Fruit fly (Drosophila melanogaster): ENCODE data around the gene CG17672.

Gene CG17672

DNA sequence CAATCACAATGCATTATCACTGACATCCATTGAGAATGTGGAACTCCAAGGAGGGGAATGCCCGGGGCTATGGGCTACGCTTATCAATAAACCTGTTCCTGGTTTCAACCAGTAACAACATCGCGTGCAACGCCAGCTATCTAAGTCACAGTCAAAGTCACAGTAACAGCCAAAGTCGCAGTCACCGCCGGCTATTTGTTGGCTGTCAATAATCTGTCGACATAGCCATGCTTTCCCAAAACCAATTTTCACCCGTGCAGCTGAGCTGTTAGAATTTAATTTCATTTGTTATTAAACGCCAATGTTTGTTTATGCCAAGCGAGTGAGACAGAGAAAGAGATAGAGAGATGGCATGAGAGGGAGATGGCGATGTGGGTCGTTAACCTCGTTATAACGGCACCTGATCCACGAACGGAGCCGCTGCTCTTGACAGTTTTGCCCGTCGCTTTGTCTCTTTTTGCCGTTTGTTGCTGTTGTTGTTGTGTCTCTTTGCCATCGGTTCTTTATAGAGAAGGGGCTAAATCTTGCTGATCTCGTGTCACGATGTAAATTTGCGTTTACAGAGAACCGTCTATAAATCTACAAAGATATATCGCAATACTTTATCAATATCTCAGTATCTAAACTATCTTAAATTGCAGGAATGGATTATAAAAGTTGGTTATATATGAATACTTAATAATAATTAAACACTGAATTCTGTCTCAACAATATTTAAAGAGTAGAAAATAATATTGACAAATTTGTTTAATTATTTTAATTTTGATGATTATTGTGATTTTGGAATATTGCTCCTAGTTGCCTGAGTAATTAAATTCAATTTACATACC is 3.5 kb downstream of the CG17672 start (continued):
- TF ChIP-seq CG7357 (GFP tag; IDR thresholded peaks at IDR 0.05), result no peak
- no peak for TF ChIP-seq CG16815 (GFP tag; optimal IDR thresholded peaks at IDR 0.05)
- no peak for TF ChIP-seq Ravus (GFP tag; IDR thresholded peaks at IDR 0.05)
- no peak for TF ChIP-seq Hmx (GFP tag; optimal IDR thresholded peaks at IDR 0.05)
- TF ChIP-seq Sry-β (GFP tag; optimal IDR thresholded peaks at IDR 0.05), result peak; percentile 20
- no peak for TF ChIP-seq cato (GFP tag; optimal IDR thresholded peaks at IDR 0.05; ENCODE audit: borderline replicate concordance)
- no peak for TF ChIP-seq bowl (GFP tag; IDR thresholded peaks at IDR 0.05)
- no peak for TF ChIP-seq Nf-YA (GFP tag; IDR thresholded peaks at IDR 0.05)
- TF ChIP-seq NC2α (GFP tag; optimal IDR thresholded peaks at IDR 0.05), result no peak
- TF ChIP-seq hkb (optimal IDR thresholded peaks at IDR 0.05), result no peak
- no peak for TF ChIP-seq hkb (GFP tag; IDR thresholded peaks at IDR 0.05)
- no peak for TF ChIP-seq CG11695 (GFP tag; IDR thresholded peaks at IDR 0.05)
- TF ChIP-seq Dip3 (GFP tag; optimal IDR thresholded peaks at IDR 0.05), result no peak
- TF ChIP-seq CG7928 (GFP tag; optimal IDR thresholded peaks at IDR 0.05), result no peak
- TF ChIP-seq lab (GFP tag; optimal IDR thresholded peaks at IDR 0.05), result no peak
- TF ChIP-seq CG13424 (tag; optimal IDR thresholded peaks at IDR 0.05), result peak; percentile 10
- no peak for TF ChIP-seq CG11696 (GFP tag; IDR thresholded peaks at IDR 0.05)
- no peak for TF ChIP-seq Trl (optimal IDR thresholded peaks at IDR 0.05)
- no peak for TF ChIP-seq Trl (GFP tag; optimal IDR thresholded peaks at IDR 0.05)
- no peak for TF ChIP-seq Stat92E (GFP tag; optimal IDR thresholded peaks at IDR 0.05)
- TF ChIP-seq CG8089 (GFP tag; optimal IDR thresholded peaks at IDR 0.05), result no peak
- TF ChIP-seq eve (GFP tag; optimal IDR thresholded peaks at IDR 0.05), result no peak
- peak in 1 of 3 experiments; percentile 75 for TF ChIP-seq lola (GFP tag; optimal IDR thresholded peaks at IDR 0.05)
- no peak for TF ChIP-seq zfh2 (GFP tag; optimal IDR thresholded peaks at IDR 0.05)
- TF ChIP-seq CG12071 (GFP tag; optimal IDR thresholded peaks at IDR 0.05), result no peak
- TF ChIP-seq CG10959 (GFP tag; IDR thresholded peaks at IDR 0.05), result no peak
- TF ChIP-seq CG13123 (GFP tag; optimal IDR thresholded peaks at IDR 0.05), result no peak
- no peak for TF ChIP-seq disco-r (GFP tag; optimal IDR thresholded peaks at IDR 0.05)
- peak; percentile 27 for TF ChIP-seq CG13775 (GFP tag; optimal IDR thresholded peaks at IDR 0.05)
- TF ChIP-seq CG15073 (GFP tag; optimal IDR thresholded peaks at IDR 0.05), result no peak
- TF ChIP-seq ap (GFP tag; IDR thresholded peaks at IDR 0.05), result no peak
- TF ChIP-seq CG12299 (tag; optimal IDR thresholded peaks at IDR 0.05), result no peak
- TF ChIP-seq CG17912 (GFP tag; optimal IDR thresholded peaks at IDR 0.05), result no peak
- TF ChIP-seq CG33557 (GFP tag; optimal IDR thresholded peaks at IDR 0.05), result peak; percentile 5
- no peak for TF ChIP-seq Bdp1 (GFP tag; optimal IDR thresholded peaks at IDR 0.05)
- no peak for TF ChIP-seq CG31388 (GFP tag; optimal IDR thresholded peaks at IDR 0.05)
- TF ChIP-seq MTF-1 (GFP tag; optimal IDR thresholded peaks at IDR 0.05; ENCODE audit: borderline replicate concordance), result no peak
- TF ChIP-seq CG4820 (GFP tag; optimal IDR thresholded peaks at IDR 0.05), result peak; percentile 13
- no peak for TF ChIP-seq CG6689 (GFP tag; IDR thresholded peaks at IDR 0.05)
- TF ChIP-seq CG14667 (GFP tag; IDR thresholded peaks at IDR 0.05), result no peak
- TF ChIP-seq CG10979 (tag; optimal IDR thresholded peaks at IDR 0.05), result peak; percentile 54
- no peak for TF ChIP-seq CG31224 (GFP tag; IDR thresholded peaks at IDR 0.05)
- TF ChIP-seq ato (GFP tag; IDR thresholded peaks at IDR 0.05; ENCODE audit: partially characterized antibody), result no peak
- TF ChIP-seq ash1 (GFP tag; optimal IDR thresholded peaks at IDR 0.05), result no peak
- TF ChIP-seq CG34422 (GFP tag; IDR thresholded peaks at IDR 0.05), result no peak
- TF ChIP-seq CG10431 (GFP tag; optimal IDR thresholded peaks at IDR 0.05), result peak; percentile 33
- TF ChIP-seq CHES-1-like (GFP tag; optimal IDR thresholded peaks at IDR 0.05), result no peak
- TF ChIP-seq sna (GFP tag; IDR thresholded peaks at IDR 0.05; ENCODE audit: partially characterized antibody), result no peak
- TF ChIP-seq sisA (GFP tag; IDR thresholded peaks at IDR 0.05), result no peak
- TF ChIP-seq CG15269 (tag; optimal IDR thresholded peaks at IDR 0.05), result peak; percentile 56

Measured in whole organism, embryonic.